Fruit fly (Drosophila melanogaster) whole organism, embryonic: ENCODE results near the gene Ugt35E1.
A peak's percentile ranks its signal among the peaks of the same experiment; 100 is the strongest.

Experiments used
- Ada2b ChIP-seq: fragments of 200-800 bp; sonication (Bioruptor generic); IDR thresholded peaks from 2 replicates; pipeline ENCODE4 v1.3.6; 2022; ENCODE audit warnings: missing biosample characterization, missing genetic modification characterization
- Aef1 ChIP-seq: fragments of 200-800 bp; sonication (Bioruptor generic); IDR thresholded peaks from 3 replicates; pipeline ENCODE4 v1.3.6; 2022; ENCODE audit warnings: missing biosample characterization, missing genetic modification characterization
- BtbVII ChIP-seq: fragments of 200-800 bp; sonication (Bioruptor generic); optimal IDR thresholded peaks from 3 replicates; lab custom pipeline; 2017; ENCODE audit warnings: missing biosample characterization, mild to moderate bottlenecking, missing genetic modification characterization
- CG10147 ChIP-seq: fragments of 200-800 bp; sonication (Bioruptor generic); optimal IDR thresholded peaks from 2 replicates; lab custom pipeline; 2019; ENCODE audit warnings: missing biosample characterization, mild to moderate bottlenecking, missing genetic modification characterization, moderate library complexity
- CG12769 ChIP-seq: fragments of 200-800 bp; sonication (Bioruptor generic); optimal IDR thresholded peaks from 2 replicates; lab custom pipeline; 2019; ENCODE audit warnings: missing biosample characterization, mild to moderate bottlenecking, missing genetic modification characterization, moderate library complexity
- CG12942 ChIP-seq: fragments of 200-800 bp; sonication (Bioruptor generic); optimal IDR thresholded peaks from 3 replicates; lab custom pipeline; 2016; ENCODE audit warnings: missing biosample characterization, missing genetic modification characterization
- CG14441 ChIP-seq: fragments of 200-800 bp; sonication (Bioruptor generic); IDR thresholded peaks from 2 replicates; pipeline ENCODE4 v1.3.6; 2022; ENCODE audit warnings: missing biosample characterization, missing genetic modification characterization
- CG15269 ChIP-seq: fragments of 200-800 bp; sonication (Bioruptor generic); optimal IDR thresholded peaks from 2 replicates; lab custom pipeline; 2018; ENCODE audit warnings: missing biosample characterization, mild to moderate bottlenecking, missing genetic modification characterization, moderate library complexity
- CG17568 ChIP-seq: fragments of 200-800 bp; sonication (Bioruptor generic); optimal IDR thresholded peaks from 2 replicates; lab custom pipeline; 2018; ENCODE audit warnings: missing biosample characterization, mild to moderate bottlenecking, missing genetic modification characterization, moderate library complexity
- CG18262 ChIP-seq: fragments of 200-800 bp; optimal IDR thresholded peaks from 3 replicates; lab custom pipeline; 2019; ENCODE audit warnings: missing biosample characterization, mild to moderate bottlenecking, missing genetic modification characterization, moderate library complexity
- CG2889 ChIP-seq: fragments of 200-800 bp; sonication (Bioruptor generic); IDR thresholded peaks from 3 replicates; pipeline ENCODE4 v1.3.6; 2022; ENCODE audit warnings: missing biosample characterization, missing genetic modification characterization
- CG30403 ChIP-seq: fragments of 200-800 bp; sonication (Bioruptor generic); optimal IDR thresholded peaks from 3 replicates; lab custom pipeline; 2016; ENCODE audit warnings: missing biosample characterization, missing genetic modification characterization
- CG3847 ChIP-seq: fragments of 200-800 bp; sonication (Bioruptor generic); IDR thresholded peaks from 2 replicates; pipeline ENCODE4 v1.3.6; 2022; ENCODE audit warnings: missing biosample characterization, missing genetic modification characterization
- CG4424 ChIP-seq: fragments of 200-800 bp; sonication (Bioruptor generic); optimal IDR thresholded peaks from 3 replicates; lab custom pipeline; 2016; ENCODE audit warnings: missing biosample characterization, missing genetic modification characterization
- CG6854 ChIP-seq: fragments of 200-800 bp; sonication (Bioruptor generic); optimal IDR thresholded peaks from 3 replicates; lab custom pipeline; 2017; ENCODE audit warnings: missing biosample characterization, mild to moderate bottlenecking, missing genetic modification characterization
- CG7556 ChIP-seq: fragments of 200-800 bp; sonication (Bioruptor generic); optimal IDR thresholded peaks from 2 replicates; lab custom pipeline; 2017; ENCODE audit warnings: missing biosample characterization, mild to moderate bottlenecking, missing genetic modification characterization
- CG8281 ChIP-seq: fragments of 200-800 bp; sonication (Bioruptor generic); optimal IDR thresholded peaks from 2 replicates; lab custom pipeline; 2018; ENCODE audit warnings: missing biosample characterization, mild to moderate bottlenecking, missing genetic modification characterization, moderate library complexity
- CG8924 ChIP-seq: fragments of 200-800 bp; optimal IDR thresholded peaks from 3 replicates; lab custom pipeline; 2019; ENCODE audit warnings: missing biosample characterization, mild to moderate bottlenecking, missing genetic modification characterization, moderate library complexity
- CG9215 ChIP-seq: fragments of 200-800 bp; sonication (Bioruptor generic); IDR thresholded peaks from 2 replicates; pipeline ENCODE4 v1.3.6; 2022; ENCODE audit warnings: missing biosample characterization, missing genetic modification characterization
- CG9727 ChIP-seq: fragments of 200-800 bp; sonication (Bioruptor generic); optimal IDR thresholded peaks from 3 replicates; lab custom pipeline; 2017; ENCODE audit warnings: missing biosample characterization, mild to moderate bottlenecking, missing genetic modification characterization
- CTCF ChIP-seq: fragments of 200-800 bp; sonication (Bioruptor generic); optimal IDR thresholded peaks from 2 replicates; lab custom pipeline; 2017; ENCODE audit warnings: missing biosample characterization, mild to moderate bottlenecking, missing genetic modification characterization, moderate library complexity
- Dad ChIP-seq: fragments of 200-800 bp; sonication (Bioruptor generic); optimal IDR thresholded peaks from 3 replicates; lab custom pipeline; 2016; ENCODE audit warnings: missing biosample characterization, missing genetic modification characterization
- Drgx ChIP-seq: fragments of 200-800 bp; sonication (Bioruptor generic); IDR thresholded peaks from 2 replicates; pipeline ENCODE4 v1.3.6; 2022; ENCODE audit warnings: missing biosample characterization, missing genetic modification characterization
- E2f2 ChIP-seq: fragments of 200-800 bp; sonication (Bioruptor generic); IDR thresholded peaks from 2 replicates; pipeline ENCODE4 v1.3.6; 2022; ENCODE audit warnings: missing biosample characterization, missing genetic modification characterization
- Fer1 ChIP-seq: fragments of 200-800 bp; sonication (Bioruptor generic); optimal IDR thresholded peaks from 2 replicates; lab custom pipeline; 2017; ENCODE audit warnings: missing biosample characterization, mild to moderate bottlenecking, missing genetic modification characterization
- Gsc ChIP-seq: fragments of 200-800 bp; sonication (Bioruptor generic); IDR thresholded peaks from 2 replicates; pipeline ENCODE4 v1.3.6; 2022; ENCODE audit warnings: missing biosample characterization, missing genetic modification characterization
- HLH4C ChIP-seq: fragments of 200-800 bp; sonication (Bioruptor generic); IDR thresholded peaks from 3 replicates; pipeline ENCODE4 v1.3.6; 2022; ENCODE audit warnings: missing biosample characterization, missing genetic modification characterization; ENCODE audit not compliant: partially characterized antibody
- HLH54F ChIP-seq: fragments of 200-800 bp; sonication (Bioruptor generic); optimal IDR thresholded peaks from 3 replicates; lab custom pipeline; 2016; ENCODE audit warnings: missing biosample characterization, missing genetic modification characterization
- Hmx ChIP-seq: fragments of 200-800 bp; sonication (Bioruptor generic); optimal IDR thresholded peaks from 2 replicates; lab custom pipeline; 2016; ENCODE audit warnings: missing biosample characterization, missing genetic modification characterization
- Pdp1 ChIP-seq, 2 experiments: fragments of 200-800 bp; sonication (Bioruptor generic); optimal IDR thresholded peaks; 3 replicates each; lab custom pipeline; 2016; ENCODE audit warnings: missing biosample characterization in 2 of 2, missing genetic modification characterization in 2 of 2, mild to moderate bottlenecking in 1 of 2, moderate library complexity in 1 of 2
- Sin3A ChIP-seq: fragments of >200 bp; optimal IDR thresholded peaks from 2 replicates; lab custom pipeline; 2018
- Xbp1 ChIP-seq: fragments of 200-800 bp; sonication (Bioruptor generic); optimal IDR thresholded peaks from 3 replicates; lab custom pipeline; 2016; ENCODE audit warnings: missing biosample characterization, mild to moderate bottlenecking, missing genetic modification characterization
- bsh ChIP-seq, 2 experiments: fragments of 200-800 bp; sonication (Bioruptor generic); optimal IDR thresholded peaks; 2 replicates each; lab custom pipeline; 2017 to 2018; ENCODE audit warnings: mild to moderate bottlenecking in 2 of 2, missing biosample characterization in 2 of 2, missing genetic modification characterization in 2 of 2, moderate library complexity in 1 of 2
- corto ChIP-seq: fragments of 200-800 bp; sonication (Bioruptor generic); optimal IDR thresholded peaks from 2 replicates; lab custom pipeline; 2016; ENCODE audit warnings: missing biosample characterization, mild to moderate bottlenecking, missing genetic modification characterization, moderate library complexity
- dmrt99B ChIP-seq: fragments of 200-800 bp; sonication (Bioruptor generic); optimal IDR thresholded peaks from 2 replicates; lab custom pipeline; 2018; ENCODE audit warnings: missing biosample characterization, mild to moderate bottlenecking, missing genetic modification characterization, moderate library complexity
- emc ChIP-seq: fragments of 200-800 bp; sonication (Bioruptor generic); optimal IDR thresholded peaks from 2 replicates; lab custom pipeline; 2016; ENCODE audit warnings: missing biosample characterization, missing genetic modification characterization
- ewg ChIP-seq: fragments of 200-800 bp; sonication (Bioruptor generic); optimal IDR thresholded peaks from 3 replicates; lab custom pipeline; 2017; ENCODE audit warnings: mild to moderate bottlenecking, missing biosample characterization, missing genetic modification reagents, missing genetic modification characterization
- exex ChIP-seq: fragments of 200-800 bp; sonication (Bioruptor generic); optimal IDR thresholded peaks from 4 replicates; lab custom pipeline; 2018; ENCODE audit warnings: missing biosample characterization, mild to moderate bottlenecking, missing genetic modification characterization, moderate library complexity
- eyg ChIP-seq: fragments of 200-800 bp; sonication (Bioruptor generic); optimal IDR thresholded peaks from 3 replicates; lab custom pipeline; 2016; ENCODE audit warnings: missing biosample characterization, missing genetic modification characterization
- her ChIP-seq: fragments of 200-800 bp; sonication (Bioruptor generic); optimal IDR thresholded peaks from 2 replicates; lab custom pipeline; 2016; ENCODE audit warnings: missing biosample characterization, missing genetic modification characterization
- insv ChIP-seq, 2 experiments: fragments of 200-800 bp; sonication (Bioruptor generic); optimal IDR thresholded peaks; 3 replicates each; lab custom pipeline; 2016 to 2018; ENCODE audit warnings: missing biosample characterization in 2 of 2, missing genetic modification characterization in 2 of 2
- kay ChIP-seq: fragments of 200-800 bp; sonication (Bioruptor generic); optimal IDR thresholded peaks from 2 replicates; lab custom pipeline; 2016; ENCODE audit warnings: missing biosample characterization, missing genetic modification characterization
- nom ChIP-seq: fragments of 200-800 bp; sonication (Bioruptor generic); optimal IDR thresholded peaks from 2 replicates; lab custom pipeline; 2017; ENCODE audit warnings: missing biosample characterization, missing genetic modification characterization, mild to moderate bottlenecking, moderate library complexity, missing genetic modification reagents
- pb ChIP-seq: fragments of 200-800 bp; sonication (Bioruptor generic); optimal IDR thresholded peaks from 3 replicates; lab custom pipeline; 2016; ENCODE audit warnings: missing biosample characterization, missing genetic modification characterization
- pfk ChIP-seq: fragments of 200-800 bp; sonication (Bioruptor generic); optimal IDR thresholded peaks from 2 replicates; lab custom pipeline; 2018; ENCODE audit warnings: missing biosample characterization, mild to moderate bottlenecking, missing genetic modification characterization, moderate library complexity
- sc ChIP-seq, 3 experiments: fragments of >200 bp in 2 of 3; fragments of 200-800 bp in 1 of 3; sonication (Bioruptor generic) in 1 of 3; optimal IDR thresholded peaks; 2 replicates in 2 of 3; 3 replicates in 1 of 3; lab custom pipeline; 2017; ENCODE audit warnings: mild to moderate bottlenecking in 1 of 3, missing biosample characterization in 1 of 3, missing genetic modification characterization in 1 of 3, missing genetic modification reagents in 1 of 3
- sd ChIP-seq: fragments of 200-800 bp; sonication (Bioruptor generic); optimal IDR thresholded peaks from 3 replicates; lab custom pipeline; 2018; ENCODE audit warnings: missing biosample characterization, mild to moderate bottlenecking, missing genetic modification characterization, moderate library complexity
- sisA ChIP-seq: fragments of 200-800 bp; sonication (Bioruptor generic); IDR thresholded peaks from 2 replicates; pipeline ENCODE4 v1.3.6; 2022; ENCODE audit warnings: missing biosample characterization, missing genetic modification characterization
- slou ChIP-seq: fragments of 200-800 bp; sonication (Bioruptor generic); optimal IDR thresholded peaks from 3 replicates; lab custom pipeline; 2016; ENCODE audit warnings: missing biosample characterization, missing genetic modification characterization
- wor ChIP-seq: fragments of 200-800 bp; sonication (Bioruptor generic); IDR thresholded peaks from 2 replicates; pipeline ENCODE4 v1.3.6; 2022; ENCODE audit warnings: missing biosample characterization, missing genetic modification characterization

Gene Ugt35E1

dm6 chr3R:11200885-11201421 is 35.1 kb upstream of the Ugt35E1 start (continued):
- TF ChIP-seq sd (tag; lab: Kevin White, UChicago) (peak; percentile 69), nom (GFP tag; lab: Kevin White, UChicago) (no peak), CG12942 (GFP tag; lab: Kevin White, UChicago) (peak; percentile 38), CG17568 (GFP tag; lab: Kevin White, UChicago) (peak; percentile 55), Hmx (GFP tag; lab: Kevin White, UChicago) (no peak), CG9215 (GFP tag; lab: Robert Waterston, UW) (peak; percentile 41; the same call in 1 of the 2 replicates), CG9727 (GFP tag; lab: Kevin White, UChicago) (peak; percentile 60), kay (GFP tag; lab: Kevin White, UChicago) (peak; percentile 53), HLH4C (peak; percentile 42; the same call in 1 of the 3 replicates), CG8924 (peak; percentile 58), sisA (peak; percentile 55), CG14441 (GFP tag; lab: Robert Waterston, UW) (peak; percentile 75), her (no peak), CG8281 (peak; percentile 2), CG4424 (GFP tag; lab: Kevin White, UChicago) (peak; percentile 36), bsh (GFP tag; optimal IDR thresholded peaks at IDR 0.05; lab: Kevin White, UChicago) (peak in 1 of 2 experiments; percentile 44), CG12769 (peak; percentile 48), Drgx (GFP tag; lab: Robert Waterston, UW) (peak; percentile 47), E2f2 (peak; percentile 19; the same call in 1 of the 2 replicates), CG7556 (GFP tag; lab: Kevin White, UChicago) (peak; percentile 51), Fer1 (GFP tag; lab: Kevin White, UChicago) (peak; percentile 46), sc (optimal IDR thresholded peaks at IDR 0.05; lab: Kevin White, UChicago) (no peak), sc (GFP tag; optimal IDR thresholded peaks at IDR 0.05; lab: Kevin White, UChicago) (peak; percentile 18), exex (peak; percentile 65), CTCF (no peak), Ada2b (GFP tag; lab: Robert Waterston, UW) (peak; percentile 57), eyg (GFP tag; lab: Kevin White, UChicago) (no peak), ewg (GFP tag; lab: Kevin White, UChicago) (no peak), wor (GFP tag; lab: Robert Waterston, UW) (peak; percentile 21; the same call in 1 of the 2 replicates), corto (GFP tag; lab: Kevin White, UChicago) (peak; percentile 76), Pdp1 (GFP tag; optimal IDR thresholded peaks at IDR 0.05; lab: Kevin White, UChicago) (peak in 1 of 2 experiments; percentile 66), emc (GFP tag; lab: Kevin White, UChicago) (no peak), pfk (GFP tag; lab: Kevin White, UChicago) (no peak), Xbp1 (GFP tag; lab: Kevin White, UChicago) (peak; percentile 63), CG18262 (peak; percentile 50), HLH54F (GFP tag; lab: Kevin White, UChicago) (no peak), CG2889 (GFP tag; lab: Robert Waterston, UW) (no peak), dmrt99B (peak; percentile 61), BtbVII (GFP tag; lab: Kevin White, UChicago) (peak; percentile 9), CG30403 (GFP tag; lab: Kevin White, UChicago) (peak; percentile 59), CG10147 (GFP tag; lab: Kevin White, UChicago) (peak; percentile 31), Aef1 (GFP tag; lab: Robert Waterston, UW) (peak; percentile 52), Sin3A (lab: Kevin White, UChicago) (no peak), CG3847 (peak; percentile 40), pb (no peak), CG15269 (tag; lab: Kevin White, UChicago) (peak; percentile 76), Dad (no peak), Gsc (GFP tag; lab: Robert Waterston, UW) (no peak), insv (GFP tag; optimal IDR thresholded peaks at IDR 0.05; lab: Kevin White, UChicago) (no peak), slou (peak; percentile 5), CG6854 (GFP tag; lab: Kevin White, UChicago) (peak; percentile 26)
